Worm (Caenorhabditis elegans): ENCODE data around the gene gcy-29.

- no peak for TF ChIP-seq pha-4 (tag; optimal IDR thresholded peaks at IDR 0.05)
- no peak for TF ChIP-seq unc-62 (GFP tag; optimal IDR thresholded peaks at IDR 0.05)
- no peak for TF ChIP-seq ZK546.5 (tag; optimal IDR thresholded peaks at IDR 0.05)
- TF ChIP-seq pqm-1 (tag; optimal IDR thresholded peaks at IDR 0.05): no peak
Measured at ce11 chrII:14597788-14598187, 49.2 kb upstream of the gcy-29 start.

All from whole organism, L3 larva.